Fruit fly (Drosophila melanogaster) whole organism, adult: ENCODE data around the gene nolo.

Experiments used
- CG1620 ChIP-seq: fragments of 200-800 bp; sonication (Bioruptor generic); optimal IDR thresholded peaks from 2 replicates; lab custom pipeline; 2016; ENCODE audit warnings: missing biosample characterization, missing genetic modification characterization
- Clk ChIP-seq: fragments of 200-800 bp; sonication (Bioruptor generic); optimal IDR thresholded peaks from 2 replicates; lab custom pipeline; 2017; ENCODE audit warnings: missing biosample characterization, missing genetic modification characterization
- kay ChIP-seq: fragments of 200-800 bp; sonication (Bioruptor generic); peaks from one replicate; lab custom pipeline; 2016; ENCODE audit warnings: missing biosample characterization, missing genetic modification characterization, borderline replicate concordance
- ovo ChIP-seq: fragments of 200-800 bp; sonication (Bioruptor generic); optimal IDR thresholded peaks from 2 replicates; lab custom pipeline; 2016; ENCODE audit warnings: missing biosample characterization, missing genetic modification characterization
- pad ChIP-seq: fragments of 200-800 bp; sonication (Bioruptor generic); optimal IDR thresholded peaks from 3 replicates; lab custom pipeline; 2017; ENCODE audit warnings: missing biosample characterization, missing genetic modification characterization, mild to moderate bottlenecking, moderate library complexity, missing genetic modification reagents
- tj ChIP-seq: fragments of 200-800 bp; sonication (Bioruptor generic); optimal IDR thresholded peaks from 3 replicates; lab custom pipeline; 2017; ENCODE audit warnings: missing biosample characterization, mild to moderate bottlenecking, missing genetic modification characterization, moderate library complexity

DNA sequence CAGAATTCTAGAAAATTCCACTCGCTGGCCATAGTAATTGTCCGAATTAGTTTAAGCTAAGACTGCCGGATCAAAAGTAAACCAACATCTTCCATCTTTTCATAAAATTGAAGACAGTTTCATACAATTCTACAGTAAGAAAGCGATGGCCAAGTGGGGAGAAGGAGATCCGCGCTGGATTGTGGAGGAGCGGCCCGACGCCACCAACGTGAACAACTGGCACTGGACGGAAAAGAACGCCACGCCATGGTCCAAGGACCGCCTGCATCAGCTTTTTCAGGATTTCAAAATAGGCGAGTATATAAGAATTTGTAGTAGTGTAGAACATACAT is 74.1 kb downstream of the nolo start:
- TF ChIP-seq ovo (GFP tag; lab: Kevin White, UChicago) (no peak), pad (GFP tag; lab: Kevin White, UChicago) (no peak), tj (no peak), CG1620 (GFP tag; lab: Kevin White, UChicago) (no peak), Clk (no peak), kay (GFP tag; lab: Kevin White, UChicago) (no peak)
